Worm (Caenorhabditis elegans) whole organism, young adult: ENCODE results near the gene hpo-28.

Experiments
- B0019.2 ChIP-seq: fragments of 200-800 bp; sonication (Bioruptor generic); conservative IDR thresholded peaks from 2 replicates; pipeline ENCODE4 v1.3.6; 2022; ENCODE audit warnings: missing genetic modification reagents, missing genetic modification characterization, missing compliant biosample characterization
- B0261.1 ChIP-seq: sonication (generic microtip); optimal IDR thresholded peaks from 2 replicates; lab custom pipeline; 2016; ENCODE audit warnings: mild to moderate bottlenecking, missing genetic modification characterization, moderate library complexity, missing compliant biosample characterization
- B0336.3 ChIP-seq: fragments of 200-800 bp; sonication (Bioruptor generic); IDR thresholded peaks from 2 replicates; pipeline ENCODE4 v1.3.6; 2022; ENCODE audit warnings: missing genetic modification characterization, missing compliant biosample characterization
- D2030.7 ChIP-seq: fragments of 200-800 bp; sonication (Bioruptor generic); IDR thresholded peaks from 2 replicates; pipeline ENCODE4 v1.3.6; 2022; ENCODE audit warnings: missing genetic modification reagents, missing genetic modification characterization, missing compliant biosample characterization
- F39B2.1 ChIP-seq: fragments of 200-800 bp; sonication (Bioruptor generic); IDR thresholded peaks from 2 replicates; pipeline ENCODE4 v1.3.6; 2022; ENCODE audit warnings: missing genetic modification reagents, missing genetic modification characterization, missing compliant biosample characterization
- F49E8.2 ChIP-seq: sonication (generic microtip); optimal IDR thresholded peaks from 3 replicates; lab custom pipeline; 2017; ENCODE audit warnings: missing genetic modification characterization, mild to moderate bottlenecking, missing compliant biosample characterization, antibody characterized with exemption, moderate library complexity; ENCODE audit not compliant: insufficient read depth
- K11D2.4 ChIP-seq: fragments of 200-800 bp; sonication (Bioruptor generic); IDR thresholded peaks from 2 replicates; pipeline ENCODE4 v1.3.6; 2022; ENCODE audit warnings: missing genetic modification reagents, missing genetic modification characterization, missing compliant biosample characterization
- T26A5.8 ChIP-seq: sonication (generic microtip); optimal IDR thresholded peaks from 2 replicates; lab custom pipeline; 2016; ENCODE audit warnings: missing genetic modification characterization, missing compliant biosample characterization
- Y53G8AR.9 ChIP-seq: fragments of 200-800 bp; sonication (Bioruptor generic); conservative IDR thresholded peaks from 2 replicates; pipeline ENCODE4 v1.3.6; 2022; ENCODE audit warnings: missing genetic modification reagents, missing genetic modification characterization, missing compliant biosample characterization
- Y56A3A.18 ChIP-seq: fragments of 200-800 bp; sonication (Bioruptor generic); IDR thresholded peaks from 2 replicates; pipeline ENCODE4 v1.3.6; 2022; ENCODE audit warnings: missing genetic modification reagents, missing genetic modification characterization, missing compliant biosample characterization
- Y67H2A.10 ChIP-seq: fragments of 200-800 bp; sonication (Bioruptor generic); conservative IDR thresholded peaks from 2 replicates; pipeline ENCODE4 v1.3.6; 2022; ENCODE audit warnings: missing genetic modification reagents, missing genetic modification characterization, missing compliant biosample characterization
- Y79H2A.3 ChIP-seq: fragments of 200-800 bp; sonication (Bioruptor generic); conservative IDR thresholded peaks from 2 replicates; pipeline ENCODE4 v1.3.6; 2022; ENCODE audit warnings: missing genetic modification reagents, missing genetic modification characterization, missing compliant biosample characterization
- ZK185.1 ChIP-seq: sonication (generic microtip); optimal IDR thresholded peaks from 2 replicates; lab custom pipeline; 2016; ENCODE audit warnings: mild to moderate bottlenecking, missing genetic modification characterization, missing compliant biosample characterization; ENCODE audit not compliant: poor library complexity, severe bottlenecking
- akir-1 ChIP-seq: fragments of 200-800 bp; sonication (Bioruptor generic); optimal IDR thresholded peaks from 2 replicates; lab custom pipeline; 2018; ENCODE audit warnings: mild to moderate bottlenecking, missing genetic modification characterization, moderate library complexity, missing compliant biosample characterization
- ama-1 ChIP-seq, 3 experiments: fragments of 150-350 bp in 1 of 3; sonication (generic microtip) in 2 of 3; optimal IDR thresholded peaks; 2 replicates each; lab custom pipeline; 2014 to 2018; ENCODE audit warnings: missing biosample characterization in 2 of 3, missing genetic modification characterization in 2 of 3, missing genetic modification reagents in 2 of 3
- atf-7 ChIP-seq: sonication (generic microtip); optimal IDR thresholded peaks from 2 replicates; lab custom pipeline; 2017; ENCODE audit warnings: mild to moderate bottlenecking, missing genetic modification characterization, missing compliant biosample characterization
- attf-6 ChIP-seq: fragments of 200-800 bp; sonication (Bioruptor generic); IDR thresholded peaks from 2 replicates; pipeline ENCODE4 v1.3.6; 2022; ENCODE audit warnings: missing genetic modification reagents, missing genetic modification characterization, missing compliant biosample characterization
- bed-1 ChIP-seq: fragments of 200-800 bp; sonication (Bioruptor generic); IDR thresholded peaks from 2 replicates; pipeline ENCODE4 v1.3.6; 2022; ENCODE audit warnings: missing genetic modification reagents, missing genetic modification characterization, missing compliant biosample characterization
- cebp-2 ChIP-seq: fragments of 200-800 bp; sonication (Bioruptor generic); IDR thresholded peaks from 2 replicates; pipeline ENCODE4 v1.3.6; 2022; ENCODE audit warnings: missing genetic modification characterization, missing compliant biosample characterization
- ceh-100 ChIP-seq: fragments of 200-800 bp; sonication (Bioruptor generic); IDR thresholded peaks from 2 replicates; pipeline ENCODE4 v1.3.6; 2022; ENCODE audit warnings: missing genetic modification reagents, missing genetic modification characterization, missing compliant biosample characterization
- ceh-40 ChIP-seq: fragments of 200-800 bp; sonication (Bioruptor generic); IDR thresholded peaks from 2 replicates; pipeline ENCODE4 v1.3.6; 2022; ENCODE audit warnings: missing genetic modification characterization, missing compliant biosample characterization
- ceh-58 ChIP-seq: fragments of 200-800 bp; sonication (Bioruptor generic); IDR thresholded peaks from 2 replicates; pipeline ENCODE4 v1.3.6; 2022; ENCODE audit warnings: missing genetic modification characterization, missing compliant biosample characterization
- chd-7 ChIP-seq: sonication (generic microtip); optimal IDR thresholded peaks from 2 replicates; lab custom pipeline; 2016; ENCODE audit warnings: mild to moderate bottlenecking, missing genetic modification characterization, moderate library complexity, missing compliant biosample characterization
- die-1 ChIP-seq: sonication (generic microtip); optimal IDR thresholded peaks from 2 replicates; lab custom pipeline; 2016; ENCODE audit warnings: missing genotype, mild to moderate bottlenecking, missing genetic modification characterization, missing compliant biosample characterization
- dpff-1 ChIP-seq: sonication (generic microtip); optimal IDR thresholded peaks from 2 replicates; lab custom pipeline; 2017; ENCODE audit warnings: mild to moderate bottlenecking, missing genetic modification characterization, missing compliant biosample characterization
- egl-18 ChIP-seq: fragments of 200-800 bp; sonication (Bioruptor generic); IDR thresholded peaks from 2 replicates; pipeline ENCODE4 v1.3.6; 2022; ENCODE audit warnings: missing genetic modification reagents, missing genetic modification characterization, missing compliant biosample characterization
- egl-44 ChIP-seq: fragments of 200-800 bp; sonication (Bioruptor generic); IDR thresholded peaks from 2 replicates; pipeline ENCODE4 v1.3.6; 2022; ENCODE audit warnings: missing genetic modification reagents, missing genetic modification characterization, missing compliant biosample characterization
- egrh-3 ChIP-seq: fragments of 200-800 bp; sonication (Bioruptor generic); IDR thresholded peaks from 2 replicates; pipeline ENCODE4 v1.3.6; 2022; ENCODE audit warnings: missing genetic modification reagents, missing genetic modification characterization, missing compliant biosample characterization
- fkh-3 ChIP-seq: sonication (generic microtip); optimal IDR thresholded peaks from 2 replicates; lab custom pipeline; 2016; ENCODE audit warnings: mild to moderate bottlenecking, missing genetic modification characterization, missing compliant biosample characterization
- hlh-26 ChIP-seq: fragments of 200-800 bp; sonication (Bioruptor generic); conservative IDR thresholded peaks from 2 replicates; pipeline ENCODE4 v1.3.6; 2022; ENCODE audit warnings: missing genetic modification reagents, missing genetic modification characterization, missing compliant biosample characterization
- hrde-1 ChIP-seq: sonication (generic microtip); optimal IDR thresholded peaks from 2 replicates; lab custom pipeline; 2016; ENCODE audit warnings: missing genetic modification characterization, mild to moderate bottlenecking, missing compliant biosample characterization, moderate library complexity, missing genotype, missing genetic modification reagents, borderline replicate concordance
- lin-26 ChIP-seq: fragments of 200-800 bp; sonication (Bioruptor generic); IDR thresholded peaks from 2 replicates; pipeline ENCODE4 v1.3.6; 2022; ENCODE audit warnings: missing genetic modification reagents, missing genetic modification characterization, missing compliant biosample characterization
- lin-35 ChIP-seq, 3 experiments: fragments of 150-350 bp in 2 of 3; sonication (generic microtip) in 1 of 3; optimal IDR thresholded peaks; 2 replicates each; lab custom pipeline; 2014 to 2018; ENCODE audit warnings: missing biosample characterization in 3 of 3, missing genetic modification characterization in 3 of 3, missing genetic modification reagents in 3 of 3
- lin-40 ChIP-seq: sonication (generic microtip); optimal IDR thresholded peaks from 2 replicates; lab custom pipeline; 2016; ENCODE audit warnings: missing genetic modification characterization, mild to moderate bottlenecking, missing compliant biosample characterization, missing genotype, missing genetic modification reagents
- mcd-1 ChIP-seq: fragments of 200-800 bp; sonication (Bioruptor generic); IDR thresholded peaks from 2 replicates; pipeline ENCODE4 v1.3.6; 2022; ENCODE audit warnings: missing genetic modification reagents, missing genetic modification characterization, missing compliant biosample characterization
- nfyb-1 ChIP-seq: fragments of 200-800 bp; sonication (Bioruptor generic); IDR thresholded peaks from 2 replicates; pipeline ENCODE4 v1.3.6; 2022; ENCODE audit warnings: missing genetic modification reagents, missing genetic modification characterization, missing compliant biosample characterization
- repo-1 ChIP-seq: sonication (generic microtip); optimal IDR thresholded peaks from 2 replicates; lab custom pipeline; 2017; ENCODE audit warnings: mild to moderate bottlenecking, missing genetic modification characterization, missing compliant biosample characterization
- sdz-38 ChIP-seq: sonication (generic microtip); optimal IDR thresholded peaks from 2 replicates; lab custom pipeline; 2016; ENCODE audit warnings: missing genotype, missing genetic modification characterization, missing compliant biosample characterization
- sea-2 ChIP-seq: fragments of 200-800 bp; sonication (Bioruptor generic); IDR thresholded peaks from 2 replicates; pipeline ENCODE4 v1.3.6; 2022; ENCODE audit warnings: missing genetic modification characterization, missing compliant biosample characterization
- snpc-1.1 ChIP-seq: sonication (generic microtip); optimal IDR thresholded peaks from 2 replicates; lab custom pipeline; 2017; ENCODE audit warnings: missing genetic modification characterization, mild to moderate bottlenecking, missing compliant biosample characterization, antibody characterized with exemption, moderate library complexity, missing genotype, missing genetic modification reagents; ENCODE audit not compliant: insufficient read depth
- snpc-1.3 ChIP-seq: sonication (generic microtip); optimal IDR thresholded peaks from 2 replicates; lab custom pipeline; 2017; ENCODE audit warnings: missing genetic modification characterization, mild to moderate bottlenecking, missing compliant biosample characterization, antibody characterized with exemption, moderate library complexity, missing genotype, missing genetic modification reagents; ENCODE audit not compliant: insufficient read depth
- ztf-18 ChIP-seq: sonication (generic microtip); optimal IDR thresholded peaks from 2 replicates; lab custom pipeline; 2016; ENCODE audit warnings: missing genotype, mild to moderate bottlenecking, missing genetic modification characterization, missing compliant biosample characterization
- ztf-25 ChIP-seq: fragments of 200-800 bp; sonication (Bioruptor generic); IDR thresholded peaks from 2 replicates; pipeline ENCODE4 v1.3.6; 2022; ENCODE audit warnings: missing genetic modification reagents, missing genetic modification characterization, missing compliant biosample characterization
- ztf-26 ChIP-seq: sonication (generic microtip); optimal IDR thresholded peaks from 2 replicates; lab custom pipeline; 2017; ENCODE audit warnings: missing genetic modification characterization, missing compliant biosample characterization

Gene hpo-28

DNA sequence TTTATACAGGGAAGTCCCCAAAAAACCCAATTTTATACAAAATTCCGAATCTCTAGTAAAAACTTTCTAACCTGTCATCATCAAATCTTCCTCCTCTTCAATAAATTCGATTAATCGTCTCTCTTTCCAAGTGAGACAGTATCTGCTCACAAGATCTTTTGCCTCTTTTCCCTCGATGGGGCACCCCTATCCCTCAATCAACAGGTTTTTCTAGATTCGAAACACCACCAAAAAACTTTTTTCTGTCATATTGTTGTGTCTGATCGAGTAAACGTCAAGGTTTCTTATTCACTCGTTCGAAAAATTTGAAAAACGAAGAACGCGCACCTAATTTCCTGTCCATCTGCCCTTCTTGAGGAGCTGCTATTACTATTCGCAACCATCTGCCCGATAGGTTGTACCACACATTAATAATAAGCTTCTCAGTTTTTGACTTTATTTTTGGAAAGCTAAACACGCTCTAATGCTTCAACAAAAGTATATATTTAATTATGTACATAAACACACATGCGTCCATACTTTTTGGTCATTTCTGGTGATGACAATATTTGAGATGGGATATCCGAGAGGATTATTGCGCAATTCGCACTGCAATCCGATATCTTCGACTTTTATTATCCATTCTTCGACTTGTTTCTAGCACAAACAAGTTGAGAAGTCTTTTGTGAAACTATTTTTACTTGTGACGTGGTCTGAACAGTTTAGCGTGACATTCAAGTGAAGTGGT, 10.1 kb upstream of the hpo-28 start (continued):
- no peak for TF ChIP-seq ztf-25 (GFP tag; lab: Robert Waterston, UW)
- TF ChIP-seq ztf-26 (tag; lab: Kevin White, UChicago): no peak
- TF ChIP-seq ztf-18: no peak
- TF ChIP-seq sea-2 (GFP tag; lab: Robert Waterston, UW): no peak

- TF ChIP-seq Y67H2A.10 (no peak), akir-1 (GFP tag; lab: Kevin White, UChicago) (no peak), ceh-58 (GFP tag; lab: Robert Waterston, UW) (no peak), F39B2.1 (GFP tag; lab: Robert Waterston, UW) (no peak), bed-1 (no peak), atf-7 (tag; lab: Kevin White, UChicago) (no peak), ceh-40 (GFP tag; lab: Robert Waterston, UW) (no peak), egl-44 (GFP tag; lab: Robert Waterston, UW) (no peak), dpff-1 (tag; lab: Kevin White, UChicago) (no peak), B0261.1 (tag; lab: Kevin White, UChicago) (no peak), die-1 (tag; lab: Kevin White, UChicago) (no peak), fkh-3 (tag; lab: Kevin White, UChicago) (no peak), egl-18 (no peak), hlh-26 (GFP tag; lab: Robert Waterston, UW) (no peak), ZK185.1 (tag; lab: Kevin White, UChicago) (no peak), cebp-2 (no peak), snpc-1.3 (no peak), snpc-1.1 (no peak)
These were observed 9.3 kb upstream of the hpo-28 start for ce11 chrIII:5718385-5718784.

- TF ChIP-seq T26A5.8 (no peak), K11D2.4 (GFP tag; lab: Robert Waterston, UW) (no peak), lin-40 (tag; lab: Kevin White, UChicago) (no peak), Y53G8AR.9 (GFP tag; lab: Robert Waterston, UW) (no peak), attf-6 (no peak), Y56A3A.18 (GFP tag; lab: Robert Waterston, UW) (no peak), B0019.2 (GFP tag; lab: Robert Waterston, UW) (no peak), egrh-3 (GFP tag; lab: Robert Waterston, UW) (no peak), chd-7 (tag; lab: Kevin White, UChicago) (no peak), Y79H2A.3 (GFP tag; lab: Robert Waterston, UW) (no peak), F49E8.2 (no peak), sdz-38 (tag; lab: Kevin White, UChicago) (no peak), mcd-1 (GFP tag; lab: Robert Waterston, UW) (0 out of 2 replicates have a peak, but pooled peaks have one; percentile 5), B0336.3 (GFP tag; lab: Robert Waterston, UW) (peak; percentile 17; the same call in 1 of the 2 replicates), ama-1 (optimal IDR thresholded peaks at IDR 0.05; lab: Kevin White, UChicago) (peak; percentile 0), ama-1 (GFP tag; optimal IDR thresholded peaks at IDR 0.05; lab: Kevin White, UChicago) (no peak), repo-1 (tag; lab: Kevin White, UChicago) (no peak), D2030.7 (GFP tag; lab: Robert Waterston, UW) (no peak), lin-35 (GFP tag; optimal IDR thresholded peaks at IDR 0.05; lab: Kevin White, UChicago) (no peak), dpff-1 (tag; lab: Kevin White, UChicago) (no peak), snpc-1.3 (no peak), hrde-1 (tag; lab: Kevin White, UChicago) (peak; percentile 22), ceh-100 (GFP tag; lab: Robert Waterston, UW) (no peak), nfyb-1 (no peak), lin-26 (GFP tag; lab: Robert Waterston, UW) (0 out of 2 replicates have a peak, but pooled peaks have one; percentile 31)
These were observed 8.1 kb upstream of the hpo-28 start for ce11 chrIII:5717173-5717748.
